Worm (Caenorhabditis elegans): Measurements from ENCODE around the gene ast-1.

The ast-1 gene

DNA sequence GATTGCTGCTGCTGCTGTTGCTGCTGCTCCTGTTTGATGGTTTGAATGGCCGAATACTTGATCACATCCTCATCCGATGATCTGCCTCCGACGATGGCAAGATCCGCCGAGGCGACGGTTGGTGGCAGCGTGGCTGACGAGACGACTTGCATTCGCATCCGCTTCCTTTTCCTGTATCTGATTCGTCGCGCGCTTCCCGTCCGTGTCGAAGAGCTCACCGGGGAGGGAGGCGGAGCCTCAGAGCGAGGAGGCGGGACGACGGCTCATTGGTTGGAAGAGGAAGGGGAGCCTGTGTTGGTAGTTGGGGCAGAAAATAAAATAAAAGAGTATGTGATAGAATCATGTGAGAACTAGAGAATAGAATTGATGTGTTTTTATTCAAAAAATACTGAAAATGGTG is 471 bp downstream of the ast-1 start:
- peak; percentile 80 for TF ChIP-seq egrh-3 (GFP tag; IDR thresholded peaks at IDR 0.05)
- no peak for TF ChIP-seq ceh-100 (GFP tag; IDR thresholded peaks at IDR 0.05)
- TF ChIP-seq zfh-2 (GFP tag; conservative IDR thresholded peaks at IDR 0.05), result peak; percentile 93

DNA sequence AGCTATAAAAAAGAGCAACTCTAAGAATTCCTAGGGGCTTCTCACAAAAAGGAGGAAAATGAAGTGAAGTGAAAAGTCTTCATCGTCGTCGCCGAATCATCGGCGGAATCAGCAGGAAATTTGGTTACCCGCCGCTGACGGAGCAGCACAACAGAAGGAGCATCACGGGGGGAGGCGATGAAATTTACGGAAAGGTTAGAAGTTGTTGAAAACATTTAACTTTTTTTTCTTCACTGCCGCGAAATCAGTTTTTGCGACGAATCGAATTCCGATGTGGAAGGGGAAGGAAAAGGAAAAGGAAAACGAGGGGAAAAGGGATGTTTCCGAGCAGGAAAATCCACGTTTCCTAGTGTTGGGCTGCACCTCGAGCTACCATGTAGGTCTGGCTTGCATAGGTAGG is 1.8 kb downstream of the ast-1 start:
- TF ChIP-seq lin-26 (GFP tag; IDR thresholded peaks at IDR 0.05) (no peak), zfh-2 (GFP tag; conservative IDR thresholded peaks at IDR 0.05) (peak; percentile 57), dpl-1 (GFP tag; optimal IDR thresholded peaks at IDR 0.05) (no peak), hmg-20 (GFP tag; IDR thresholded peaks at IDR 0.05) (no peak), B0336.3 (GFP tag; IDR thresholded peaks at IDR 0.05) (no peak), athp-1 (tag; optimal IDR thresholded peaks at IDR 0.05) (no peak)

DNA sequence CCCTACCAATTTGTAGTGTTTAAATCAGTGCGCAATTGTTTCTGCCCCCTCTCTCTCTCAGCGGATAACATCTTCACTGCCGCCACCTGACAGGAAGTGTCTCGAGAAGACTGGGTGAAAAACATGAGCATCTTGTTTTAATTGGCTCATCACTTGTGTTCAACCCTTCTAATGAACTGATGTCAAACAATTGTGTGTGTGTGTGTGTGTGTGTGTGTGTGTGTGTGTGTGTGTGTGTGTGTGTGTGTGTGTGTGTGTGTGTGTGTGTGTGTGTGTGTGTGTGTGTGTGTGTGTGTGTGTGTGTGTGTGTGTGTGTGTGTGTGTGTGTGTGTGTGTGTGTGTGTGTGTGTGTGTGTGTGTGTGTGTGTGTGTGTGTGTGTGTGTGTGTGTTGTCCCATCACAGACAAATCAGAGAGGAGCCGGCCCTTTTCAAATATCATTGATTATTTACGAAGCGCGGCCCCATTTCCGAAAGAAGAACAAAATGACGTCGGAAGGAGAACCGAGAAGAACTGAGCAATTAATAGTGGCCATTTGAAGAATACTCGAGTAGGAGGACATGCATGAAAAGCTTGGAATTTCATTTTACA is 5.0 kb downstream of the ast-1 start:
- TF ChIP-seq ztf-22 (GFP tag; optimal IDR thresholded peaks at IDR 0.05), result peak; percentile 12
- TF ChIP-seq lin-54 (GFP tag; optimal IDR thresholded peaks at IDR 0.05), result peak; percentile 1
- TF ChIP-seq lir-1 (GFP tag; conservative IDR thresholded peaks at IDR 0.05), result 0 out of 2 replicates have a peak, but pooled peaks have one; percentile 38
- TF ChIP-seq lsl-1 (GFP tag; optimal IDR thresholded peaks at IDR 0.05), result peak; percentile 9
- TF ChIP-seq egrh-3 (GFP tag; IDR thresholded peaks at IDR 0.05), result peak; percentile 48
- TF ChIP-seq ztf-3 (GFP tag; optimal IDR thresholded peaks at IDR 0.05), result peak; percentile 69
- TF ChIP-seq attf-5 (GFP tag; optimal IDR thresholded peaks at IDR 0.05), result peak; percentile 11
- TF ChIP-seq zfh-2 (GFP tag; conservative IDR thresholded peaks at IDR 0.05), result 0 out of 2 replicates have a peak, but pooled peaks have one; percentile 29

DNA sequence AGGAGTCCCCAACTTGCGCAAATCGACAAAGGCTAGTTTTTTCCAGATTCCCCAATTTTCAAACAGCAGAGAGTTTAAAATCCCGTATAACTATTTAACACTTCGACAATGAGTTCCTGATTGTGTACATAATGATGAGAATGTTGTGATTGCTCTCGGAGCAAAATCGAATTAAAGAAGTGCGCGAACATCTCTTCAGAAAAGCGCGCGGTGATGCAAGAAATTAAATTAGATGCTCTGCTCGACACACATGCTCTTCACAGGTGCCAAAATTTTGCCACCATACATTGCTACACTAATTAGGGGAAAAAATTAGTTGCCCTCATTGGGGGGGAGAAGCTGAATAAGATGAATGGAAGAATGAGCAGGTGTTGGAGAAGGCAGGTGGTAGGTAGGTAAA is 5.7 kb downstream of the ast-1 start:
- TF ChIP-seq rec-8 (tag; optimal IDR thresholded peaks at IDR 0.05) (no peak), F57A8.1 (GFP tag; optimal IDR thresholded peaks at IDR 0.05) (no peak)

DNA sequence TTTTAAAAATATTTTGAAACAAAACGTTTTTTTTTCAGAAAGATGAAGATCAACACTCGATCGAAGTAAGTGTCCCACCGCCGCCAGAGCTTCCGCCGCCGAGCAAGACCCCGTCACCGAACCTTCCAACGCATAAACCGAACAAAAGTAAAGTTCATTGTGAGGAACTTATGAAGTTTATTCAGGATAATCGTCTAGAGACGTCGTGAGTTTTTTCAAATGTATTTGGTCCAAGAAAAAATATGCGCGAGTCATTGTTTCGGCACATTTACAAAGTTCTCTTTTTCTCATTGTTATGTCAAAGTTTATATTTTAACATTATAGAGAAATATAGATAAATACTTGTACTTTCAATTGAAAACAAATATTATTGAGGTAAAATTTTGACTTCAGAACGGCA is 9.9 kb downstream of the ast-1 start:
- no peak for TF ChIP-seq aptf-3 (GFP tag; IDR thresholded peaks at IDR 0.05)
- no peak for TF ChIP-seq let-526 (GFP tag; IDR thresholded peaks at IDR 0.05)
- no peak for TF ChIP-seq hmg-20 (GFP tag; IDR thresholded peaks at IDR 0.05)
- TF ChIP-seq ztf-6 (GFP tag; IDR thresholded peaks at IDR 0.05), result no peak

DNA sequence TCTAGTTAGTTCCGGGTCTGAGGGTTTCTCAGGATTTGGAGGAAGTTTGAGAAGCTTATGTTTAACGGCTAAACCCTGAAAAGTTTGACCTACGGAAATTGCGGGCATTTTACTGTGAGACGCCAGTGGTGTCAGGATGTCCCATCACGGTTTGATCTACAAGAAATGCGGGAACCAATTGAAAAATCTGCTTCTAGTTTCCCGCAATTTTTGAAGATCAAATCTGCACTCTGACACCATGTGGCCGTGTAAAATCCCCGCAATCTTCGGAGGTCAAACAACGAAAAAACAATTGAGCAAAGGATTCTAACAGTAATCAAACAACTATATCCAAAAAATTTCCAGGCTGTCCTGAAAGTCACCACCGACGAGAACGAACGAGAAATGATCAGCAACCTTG is 12.3 kb downstream of the ast-1 start:
- TF ChIP-seq Y53G8AR.9 (GFP tag; conservative IDR thresholded peaks at IDR 0.05), result no peak
- peak; percentile 62 for TF ChIP-seq madf-6 (GFP tag; IDR thresholded peaks at IDR 0.05)
- TF ChIP-seq bed-2 (GFP tag; IDR thresholded peaks at IDR 0.05), result no peak
- no peak for TF ChIP-seq mel-28 (tag; optimal IDR thresholded peaks at IDR 0.05; ENCODE audit: borderline replicate concordance)
- TF ChIP-seq efl-1 (GFP tag; optimal IDR thresholded peaks at IDR 0.05), result peak; percentile 52

DNA sequence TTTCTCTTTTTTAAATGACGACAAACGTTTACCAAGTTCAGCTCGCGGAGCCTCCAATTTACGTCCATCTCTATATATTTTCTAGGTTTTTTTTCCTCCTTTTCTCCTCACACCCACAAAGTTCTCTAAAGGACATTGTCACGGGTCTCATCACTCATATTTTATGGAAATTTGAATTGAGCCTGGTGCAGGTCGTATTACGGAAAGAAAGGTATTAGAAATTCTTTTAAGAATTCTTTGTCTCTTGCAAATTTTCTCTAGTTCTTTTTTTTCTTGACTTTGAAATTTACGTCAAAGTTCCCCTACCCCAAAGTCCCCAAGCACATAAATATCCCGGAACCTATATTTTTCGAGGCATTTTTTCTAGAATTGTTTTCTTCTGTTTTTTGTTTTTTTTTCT is 16.7 kb downstream of the ast-1 start:
- TF ChIP-seq F37B4.10 (GFP tag; IDR thresholded peaks at IDR 0.05) (no peak), snpc-1.1 (tag; optimal IDR thresholded peaks at IDR 0.05; ENCODE audit: insufficient read depth) (no peak), egrh-3 (GFP tag; IDR thresholded peaks at IDR 0.05) (no peak), D2030.7 (GFP tag; IDR thresholded peaks at IDR 0.05) (no peak), snpc-4 (GFP tag; optimal IDR thresholded peaks at IDR 0.05) (no peak), snpc-4 (tag; optimal IDR thresholded peaks at IDR 0.05) (no peak), hlh-26 (GFP tag; conservative IDR thresholded peaks at IDR 0.05) (no peak), let-526 (GFP tag; IDR thresholded peaks at IDR 0.05) (no peak), B0035.1 (tag; optimal IDR thresholded peaks at IDR 0.05) (no peak)
